Worm (Caenorhabditis elegans) whole organism, L2 larva: ENCODE results near the gene F31E8.5.

Experiments used
- C34F6.9 ChIP-seq: fragments of 150-350 bp; optimal IDR thresholded peaks from 2 replicates; lab custom pipeline; 2014; ENCODE audit warnings: missing biosample characterization, missing genetic modification characterization
- F13H6.1 ChIP-seq: sonication (generic microtip); optimal IDR thresholded peaks from 2 replicates; lab custom pipeline; 2016; ENCODE audit warnings: missing genetic modification characterization, missing compliant biosample characterization
- R02D3.7 ChIP-seq: fragments of 150-350 bp; optimal IDR thresholded peaks from 2 replicates; lab custom pipeline; 2014; ENCODE audit warnings: missing biosample characterization, missing genetic modification characterization
- Y55F3AM.14 ChIP-seq: fragments of 200-800 bp; sonication (Bioruptor generic); optimal IDR thresholded peaks from 2 replicates; lab custom pipeline; 2018; ENCODE audit warnings: mild to moderate bottlenecking, missing genetic modification characterization, missing compliant biosample characterization
- ZK546.5 ChIP-seq: sonication (generic microtip); optimal IDR thresholded peaks from 2 replicates; lab custom pipeline; 2017; ENCODE audit warnings: missing biosample characterization, missing genetic modification characterization
- alr-1 ChIP-seq: fragments of 150-350 bp; optimal IDR thresholded peaks from 2 replicates; lab custom pipeline; 2014; ENCODE audit warnings: missing biosample characterization, missing genetic modification characterization
- aly-2 ChIP-seq: fragments of 150-350 bp; optimal IDR thresholded peaks from 2 replicates; lab custom pipeline; 2014; ENCODE audit warnings: missing biosample characterization, missing genetic modification characterization
- ama-1 ChIP-seq: fragments of 150-350 bp; optimal IDR thresholded peaks from 2 replicates; lab custom pipeline; 2018; ENCODE audit warnings: inconsistent platforms
- blmp-1 ChIP-seq: sonication (generic microtip); optimal IDR thresholded peaks from 2 replicates; lab custom pipeline; 2017; ENCODE audit warnings: missing genetic modification characterization, mild to moderate bottlenecking, missing compliant biosample characterization, antibody characterized with exemption, moderate library complexity; ENCODE audit not compliant: insufficient read depth
- ceh-16 ChIP-seq: fragments of 150-350 bp; optimal IDR thresholded peaks from 2 replicates; lab custom pipeline; 2014; ENCODE audit warnings: missing biosample characterization, missing genetic modification characterization
- ceh-82 ChIP-seq: fragments of 150-350 bp; optimal IDR thresholded peaks from 2 replicates; lab custom pipeline; 2014; ENCODE audit warnings: missing biosample characterization, missing genetic modification characterization
- crh-2 ChIP-seq: sonication (generic microtip); optimal IDR thresholded peaks from 2 replicates; lab custom pipeline; 2017; ENCODE audit warnings: missing biosample characterization, missing genetic modification characterization
- dmd-4 ChIP-seq: sonication (generic microtip); optimal IDR thresholded peaks from 2 replicates; lab custom pipeline; 2017; ENCODE audit warnings: missing biosample characterization, missing genetic modification characterization
- egl-27 ChIP-seq: sonication (generic microtip); optimal IDR thresholded peaks from 3 replicates; lab custom pipeline; 2017; ENCODE audit warnings: missing biosample characterization, missing genetic modification reagents, missing genetic modification characterization
- elt-1 ChIP-seq: fragments of 150-350 bp; optimal IDR thresholded peaks from 2 replicates; lab custom pipeline; 2014; ENCODE audit warnings: missing biosample characterization, missing genetic modification characterization
- elt-3 ChIP-seq: sonication (generic microtip); optimal IDR thresholded peaks from 2 replicates; lab custom pipeline; 2017; ENCODE audit warnings: missing biosample characterization, missing genetic modification characterization
- fos-1 ChIP-seq: fragments of 150-350 bp; optimal IDR thresholded peaks from 2 replicates; lab custom pipeline; 2014; ENCODE audit warnings: missing biosample characterization, missing genetic modification characterization
- gmeb-1 ChIP-seq: fragments of 150-350 bp; optimal IDR thresholded peaks from 2 replicates; lab custom pipeline; 2014; ENCODE audit warnings: missing biosample characterization, missing genetic modification characterization
- lin-11 ChIP-seq: fragments of 150-350 bp; sonication (generic microtip); optimal IDR thresholded peaks from 2 replicates; lab custom pipeline; 2014; ENCODE audit warnings: missing biosample characterization, missing genetic modification characterization, inconsistent platforms, mixed read lengths
- lin-13 ChIP-seq: fragments of 150-350 bp; optimal IDR thresholded peaks from 2 replicates; lab custom pipeline; 2014; ENCODE audit warnings: missing biosample characterization, missing genetic modification reagents, missing genetic modification characterization
- lin-39 ChIP-seq: fragments of 150-350 bp; optimal IDR thresholded peaks from 2 replicates; lab custom pipeline; 2014; ENCODE audit warnings: missing biosample characterization, missing genetic modification reagents, missing genetic modification characterization
- lsy-2 ChIP-seq, 2 experiments: fragments of 150-350 bp in 1 of 2; sonication (generic microtip) in 1 of 2; optimal IDR thresholded peaks; 2 replicates each; lab custom pipeline; 2014 to 2017; ENCODE audit warnings: missing biosample characterization in 2 of 2, missing genetic modification characterization in 2 of 2
- mab-5 ChIP-seq: fragments of 150-350 bp; optimal IDR thresholded peaks from 2 replicates; lab custom pipeline; 2014; ENCODE audit warnings: missing biosample characterization, missing genetic modification characterization
- mbf-1 ChIP-seq: sonication (generic microtip); optimal IDR thresholded peaks from 2 replicates; lab custom pipeline; 2017; ENCODE audit warnings: missing biosample characterization, missing genetic modification characterization
- mdl-1 ChIP-seq, 2 experiments: fragments of 150-350 bp in 1 of 2; sonication (generic microtip) in 1 of 2; optimal IDR thresholded peaks; 2 replicates each; lab custom pipeline; 2017; ENCODE audit warnings: missing biosample characterization in 2 of 2, missing genetic modification characterization in 2 of 2
- nhr-10 ChIP-seq: sonication (generic microtip); optimal IDR thresholded peaks from 2 replicates; lab custom pipeline; 2017; ENCODE audit warnings: missing biosample characterization, missing genetic modification characterization
- nhr-11 ChIP-seq: fragments of 150-350 bp; optimal IDR thresholded peaks from 2 replicates; lab custom pipeline; 2014; ENCODE audit warnings: missing biosample characterization, missing genetic modification characterization
- nhr-12 ChIP-seq: fragments of 150-350 bp; optimal IDR thresholded peaks from 2 replicates; lab custom pipeline; 2014; ENCODE audit warnings: missing biosample characterization, missing genetic modification characterization
- nhr-129 ChIP-seq: fragments of 150-350 bp; optimal IDR thresholded peaks from 2 replicates; lab custom pipeline; 2014; ENCODE audit warnings: missing biosample characterization, missing genetic modification characterization
- nhr-21 ChIP-seq: fragments of 150-350 bp; optimal IDR thresholded peaks from 2 replicates; lab custom pipeline; 2014; ENCODE audit warnings: missing biosample characterization, missing genetic modification characterization
- nhr-23 ChIP-seq: fragments of 150-350 bp; optimal IDR thresholded peaks from 2 replicates; lab custom pipeline; 2014; ENCODE audit warnings: missing biosample characterization, missing genetic modification reagents, missing genetic modification characterization
- nhr-237 ChIP-seq: fragments of 150-350 bp; optimal IDR thresholded peaks from 2 replicates; lab custom pipeline; 2014; ENCODE audit warnings: missing biosample characterization, missing genetic modification characterization
- nhr-25 ChIP-seq: fragments of 150-350 bp; sonication (generic microtip); optimal IDR thresholded peaks from 3 replicates; lab custom pipeline; 2014; ENCODE audit warnings: missing biosample characterization, missing genetic modification characterization
- nhr-6 ChIP-seq: fragments of 150-350 bp; optimal IDR thresholded peaks from 2 replicates; lab custom pipeline; 2014; ENCODE audit warnings: missing biosample characterization, missing genetic modification characterization
- nhr-77 ChIP-seq: fragments of 150-350 bp; optimal IDR thresholded peaks from 2 replicates; lab custom pipeline; 2014; ENCODE audit warnings: missing biosample characterization, missing genetic modification characterization
- peb-1 ChIP-seq: fragments of 150-350 bp; optimal IDR thresholded peaks from 2 replicates; lab custom pipeline; 2014; ENCODE audit warnings: missing biosample characterization, missing genetic modification characterization
- sem-4 ChIP-seq: fragments of 150-350 bp; optimal IDR thresholded peaks from 2 replicates; lab custom pipeline; 2014; ENCODE audit warnings: missing biosample characterization, missing genetic modification reagents, missing genetic modification characterization
- skn-1 ChIP-seq: sonication (generic microtip); optimal IDR thresholded peaks from 2 replicates; lab custom pipeline; 2017; ENCODE audit warnings: missing biosample characterization, missing genetic modification characterization
- sma-3 ChIP-seq: sonication (generic microtip); optimal IDR thresholded peaks from 2 replicates; lab custom pipeline; 2016; ENCODE audit warnings: missing genetic modification reagents, missing genetic modification characterization, missing compliant biosample characterization
- sma-9 ChIP-seq, 2 experiments: fragments of 150-350 bp in 1 of 2; sonication (generic microtip) in 1 of 2; optimal IDR thresholded peaks; 2 replicates each; lab custom pipeline; 2014 to 2016; ENCODE audit warnings: missing genetic modification characterization in 2 of 2, mild to moderate bottlenecking in 1 of 2, missing biosample characterization in 1 of 2, missing compliant biosample characterization in 1 of 2, missing genetic modification reagents in 1 of 2, moderate library complexity in 1 of 2
- snpc-4 ChIP-seq: fragments of 150-350 bp; optimal IDR thresholded peaks from 2 replicates; lab custom pipeline; 2014; ENCODE audit warnings: missing biosample characterization, missing genetic modification characterization
- unc-39 ChIP-seq: fragments of 150-350 bp; optimal IDR thresholded peaks from 2 replicates; lab custom pipeline; 2014; ENCODE audit warnings: missing biosample characterization, missing genetic modification characterization
- unc-55 ChIP-seq: fragments of 150-350 bp; sonication (generic microtip); optimal IDR thresholded peaks from 3 replicates; lab custom pipeline; 2014; ENCODE audit warnings: missing biosample characterization, missing genetic modification reagents, missing genetic modification characterization
- unc-62 ChIP-seq: fragments of 150-350 bp; optimal IDR thresholded peaks from 2 replicates; lab custom pipeline; 2014; ENCODE audit warnings: missing biosample characterization, missing genetic modification reagents, missing genetic modification characterization
- zag-1 ChIP-seq: fragments of 150-350 bp; optimal IDR thresholded peaks from 2 replicates; lab custom pipeline; 2014; ENCODE audit warnings: missing biosample characterization, missing genetic modification characterization
- ztf-1 ChIP-seq: fragments of 200-800 bp; sonication (Bioruptor generic); conservative IDR thresholded peaks from 2 replicates; pipeline ENCODE4 v1.3.6; 2022; ENCODE audit warnings: missing genetic modification characterization, missing compliant biosample characterization
- ztf-11 ChIP-seq: sonication (generic microtip); optimal IDR thresholded peaks from 2 replicates; lab custom pipeline; 2017; ENCODE audit warnings: missing biosample characterization, missing genetic modification characterization
- ztf-4 ChIP-seq: fragments of 150-350 bp; optimal IDR thresholded peaks from 2 replicates; lab custom pipeline; 2014; ENCODE audit warnings: missing biosample characterization, missing genetic modification characterization

The F31E8.5 gene

DNA sequence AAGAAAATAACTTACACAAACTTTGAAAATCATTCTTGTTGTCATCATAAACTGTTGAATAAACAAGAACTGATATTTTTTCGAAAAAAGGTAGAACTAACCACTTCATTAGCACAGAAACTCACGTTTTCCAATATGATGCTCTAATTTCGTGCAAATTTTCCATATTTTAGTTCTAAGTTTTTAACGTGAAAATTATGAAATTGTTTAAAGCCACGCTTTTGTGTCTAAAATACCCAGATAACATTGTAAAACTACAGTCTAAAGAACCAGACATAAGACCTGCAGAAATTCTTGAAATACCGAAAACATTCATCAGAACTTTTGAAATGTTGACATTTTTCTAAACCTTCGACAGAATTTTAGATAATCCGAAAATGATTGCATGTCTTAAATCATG is at the start of gene F31E8.5:
TSS of gene F31E8.5 (minus strand) at position 101 of the 400 bp plus-strand sequence.
- TF ChIP-seq crh-2 (tag; lab: Kevin White, UChicago) (no peak), snpc-4 (tag; lab: Kevin White, UChicago) (no peak), Y55F3AM.14 (GFP tag; lab: Kevin White, UChicago) (no peak), skn-1 (tag; lab: Kevin White, UChicago) (no peak), alr-1 (tag; lab: Kevin White, UChicago) (no peak)

ce11 chrII:6853059-6853466 is 46.0 kb upstream of the F31E8.5 start:
- TF ChIP-seq peb-1 (tag; lab: Kevin White, UChicago) = no peak
- peak; percentile 28 for TF ChIP-seq ama-1 (lab: Kevin White, UChicago)
- no peak for TF ChIP-seq mab-5 (tag; lab: Kevin White, UChicago)
- no peak for TF ChIP-seq ZK546.5
- TF ChIP-seq nhr-23 (tag; lab: Kevin White, UChicago) = no peak
- peak; percentile 71 for TF ChIP-seq lin-11 (tag; lab: Kevin White, UChicago)
- TF ChIP-seq alr-1 (tag; lab: Kevin White, UChicago) = no peak
- TF ChIP-seq elt-3 = no peak
- no peak for TF ChIP-seq aly-2 (tag; lab: Kevin White, UChicago)
- TF ChIP-seq snpc-4 (tag; lab: Kevin White, UChicago) = no peak
- no peak for TF ChIP-seq ztf-1 (GFP tag; lab: Robert Waterston, UW)
- TF ChIP-seq R02D3.7 (tag; lab: Kevin White, UChicago) = no peak
- peak; percentile 11 for TF ChIP-seq ztf-4 (tag; lab: Kevin White, UChicago)
- TF ChIP-seq unc-39 = peak; percentile 15
- no peak for TF ChIP-seq nhr-6 (tag; lab: Kevin White, UChicago)
- peak; percentile 59 for TF ChIP-seq fos-1 (tag; lab: Kevin White, UChicago)
- no peak for TF ChIP-seq nhr-11 (tag; lab: Kevin White, UChicago)
- TF ChIP-seq gmeb-1 (tag; lab: Kevin White, UChicago) = peak; percentile 37
- TF ChIP-seq sma-9 (GFP tag; optimal IDR thresholded peaks at IDR 0.05; lab: Kevin White, UChicago) = peak; percentile 76
- no peak for TF ChIP-seq sma-9 (tag; optimal IDR thresholded peaks at IDR 0.05; lab: Kevin White, UChicago)
- peak; percentile 75 for TF ChIP-seq nhr-21
- peak; percentile 80 for TF ChIP-seq crh-2 (tag; lab: Kevin White, UChicago)
- peak; percentile 88 for TF ChIP-seq nhr-129 (tag; lab: Kevin White, UChicago)
- TF ChIP-seq Y55F3AM.14 (GFP tag; lab: Kevin White, UChicago) = peak; percentile 47
- TF ChIP-seq egl-27 (tag; lab: Kevin White, UChicago) = peak; percentile 82
- no peak for TF ChIP-seq ceh-82 (tag; lab: Kevin White, UChicago)
- no peak for TF ChIP-seq ztf-11 (tag; lab: Kevin White, UChicago)
- peak; percentile 73 for TF ChIP-seq C34F6.9
- TF ChIP-seq nhr-237 (tag; lab: Kevin White, UChicago) = no peak
- peak; percentile 26 for TF ChIP-seq zag-1 (tag; lab: Kevin White, UChicago)
- TF ChIP-seq dmd-4 = no peak
- TF ChIP-seq mbf-1 (tag; lab: Kevin White, UChicago) = no peak
- no peak for TF ChIP-seq ceh-16 (tag; lab: Kevin White, UChicago)
- TF ChIP-seq lin-39 (tag; lab: Kevin White, UChicago) = no peak
- TF ChIP-seq F13H6.1 = peak; percentile 73
- TF ChIP-seq elt-1 = no peak
- no peak for TF ChIP-seq nhr-12 (tag; lab: Kevin White, UChicago)
- peak; percentile 49 to 63 for TF ChIP-seq lsy-2 (tag; optimal IDR thresholded peaks at IDR 0.05; lab: Kevin White, UChicago)
- TF ChIP-seq nhr-77 (tag; lab: Kevin White, UChicago) = no peak
- TF ChIP-seq unc-62 (GFP tag; lab: Kevin White, UChicago) = no peak
- TF ChIP-seq skn-1 (tag; lab: Kevin White, UChicago) = no peak
- peak; percentile 59 for TF ChIP-seq sma-3
- peak in 1 of 2 experiments; percentile 23 for TF ChIP-seq mdl-1 (tag; optimal IDR thresholded peaks at IDR 0.05; lab: Kevin White, UChicago)
- TF ChIP-seq lin-13 (GFP tag; lab: Kevin White, UChicago) = peak; percentile 64
- no peak for TF ChIP-seq nhr-10
- TF ChIP-seq blmp-1 (tag; lab: Kevin White, UChicago) = no peak
- TF ChIP-seq nhr-25 (tag; lab: Kevin White, UChicago) = peak; percentile 50
- TF ChIP-seq sem-4 (tag; lab: Kevin White, UChicago) = no peak
- TF ChIP-seq unc-55 (GFP tag; lab: Kevin White, UChicago) = peak; percentile 69
